Worm (Caenorhabditis elegans) whole organism, L4/young adult: Measurements from ENCODE around the gene srx-9.

Source experiments
- W03F9.2 ChIP-seq: fragments of 150-350 bp; optimal IDR thresholded peaks from 2 replicates; lab custom pipeline; 2014; ENCODE audit warnings: missing biosample characterization, missing genetic modification characterization
- him-1 ChIP-seq: sonication (generic microtip); optimal IDR thresholded peaks from 2 replicates; lab custom pipeline; 2016; ENCODE audit warnings: missing genotype, missing genetic modification reagents, missing genetic modification characterization, missing compliant biosample characterization

DNA sequence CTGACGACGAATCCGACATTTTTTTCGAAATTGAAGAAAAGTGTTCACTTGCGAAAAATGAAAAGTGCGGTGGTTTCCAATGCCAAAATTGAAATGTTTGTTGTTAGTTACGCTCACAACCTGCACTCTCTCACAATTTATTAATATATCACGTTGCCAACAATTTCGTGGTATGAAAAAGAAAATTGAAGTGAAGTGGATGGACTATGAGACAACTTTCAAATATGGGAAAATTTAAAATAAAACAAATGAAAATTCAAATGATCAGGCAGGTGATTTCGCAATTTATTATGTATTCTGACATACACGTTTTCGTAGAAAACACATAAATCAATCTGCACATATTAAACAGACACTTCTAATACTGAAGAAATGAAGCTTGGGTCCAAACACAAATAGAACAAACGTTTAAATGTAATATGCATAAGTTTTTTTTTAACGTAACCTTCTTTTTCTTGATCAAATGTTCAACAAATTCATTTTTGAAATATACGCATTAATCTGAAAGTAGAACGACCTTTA lies 9.1 kb downstream of the srx-9 start, which contains the start of gene srp-6:
- TF ChIP-seq W03F9.2 (tag; lab: Kevin White, UChicago) (no peak), him-1 (tag; lab: Kevin White, UChicago) (no peak)
